Worm (Caenorhabditis elegans) whole organism, mixed stage, embryonic: Measurements from ENCODE around the gene K12B6.9.

Source experiments
- nhr-12 ChIP-seq: fragments of 150-350 bp; optimal IDR thresholded peaks from 2 replicates; lab custom pipeline; 2014; ENCODE audit warnings: missing biosample characterization, missing genetic modification characterization
- unc-39 ChIP-seq: fragments of 150-350 bp; optimal IDR thresholded peaks from 2 replicates; lab custom pipeline; 2014; ENCODE audit warnings: missing biosample characterization, missing genetic modification characterization

DNA sequence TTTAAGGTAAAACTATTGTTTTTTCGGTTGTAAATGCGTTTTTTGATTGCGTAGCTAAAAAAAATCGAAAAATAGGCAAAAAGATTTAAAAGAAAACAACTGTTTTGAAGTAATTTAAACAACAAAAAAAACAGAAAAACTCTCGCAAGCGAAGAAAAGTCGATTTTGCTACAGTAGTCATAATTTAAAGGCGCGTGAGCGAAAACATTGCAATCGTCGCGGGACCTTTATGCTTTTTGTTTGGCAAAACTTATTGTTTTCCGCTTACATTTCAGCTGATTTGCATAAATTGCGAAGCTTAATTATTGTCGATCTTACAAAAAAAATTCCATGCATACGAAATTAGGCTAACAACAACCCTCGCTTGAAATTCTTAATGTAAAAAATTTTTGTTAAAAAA lies 24.5 kb downstream of the K12B6.9 start:
- no peak for TF ChIP-seq unc-39 (tag; lab: Kevin White, UChicago)
- TF ChIP-seq nhr-12 (tag; lab: Kevin White, UChicago) = no peak
